Worm (Caenorhabditis elegans) whole organism, young adult: ENCODE data around the gene ubc-8.

Source experiments
- B0261.1 ChIP-seq: sonication (generic microtip); optimal IDR thresholded peaks from 2 replicates; lab custom pipeline; 2016; ENCODE audit warnings: mild to moderate bottlenecking, missing genetic modification characterization, moderate library complexity, missing compliant biosample characterization
- C17E4.6 ChIP-seq: fragments of 200-800 bp; sonication (Bioruptor generic); IDR thresholded peaks from 2 replicates; pipeline ENCODE4 v1.3.6; 2022; ENCODE audit warnings: missing genetic modification reagents, missing genetic modification characterization, missing compliant biosample characterization
- F55B11.4 ChIP-seq: sonication (generic microtip); optimal IDR thresholded peaks from 2 replicates; lab custom pipeline; 2016; ENCODE audit warnings: missing compliant biosample characterization, missing genetic modification characterization, borderline replicate concordance; ENCODE audit not compliant: insufficient read depth
- K11D2.4 ChIP-seq: fragments of 200-800 bp; sonication (Bioruptor generic); IDR thresholded peaks from 2 replicates; pipeline ENCODE4 v1.3.6; 2022; ENCODE audit warnings: missing genetic modification reagents, missing genetic modification characterization, missing compliant biosample characterization
- Y53F4B.3 ChIP-seq: fragments of 200-800 bp; sonication (Bioruptor generic); IDR thresholded peaks from 2 replicates; pipeline ENCODE4 v1.3.6; 2022; ENCODE audit warnings: missing genetic modification reagents, missing genetic modification characterization, missing compliant biosample characterization
- Y56A3A.18 ChIP-seq: fragments of 200-800 bp; sonication (Bioruptor generic); IDR thresholded peaks from 2 replicates; pipeline ENCODE4 v1.3.6; 2022; ENCODE audit warnings: missing genetic modification reagents, missing genetic modification characterization, missing compliant biosample characterization
- akir-1 ChIP-seq: fragments of 200-800 bp; sonication (Bioruptor generic); optimal IDR thresholded peaks from 2 replicates; lab custom pipeline; 2018; ENCODE audit warnings: mild to moderate bottlenecking, missing genetic modification characterization, moderate library complexity, missing compliant biosample characterization
- cebp-2 ChIP-seq: fragments of 200-800 bp; sonication (Bioruptor generic); IDR thresholded peaks from 2 replicates; pipeline ENCODE4 v1.3.6; 2022; ENCODE audit warnings: missing genetic modification characterization, missing compliant biosample characterization
- ceh-100 ChIP-seq: fragments of 200-800 bp; sonication (Bioruptor generic); IDR thresholded peaks from 2 replicates; pipeline ENCODE4 v1.3.6; 2022; ENCODE audit warnings: missing genetic modification reagents, missing genetic modification characterization, missing compliant biosample characterization
- ceh-79 ChIP-seq: sonication (generic microtip); optimal IDR thresholded peaks from 2 replicates; lab custom pipeline; 2017; ENCODE audit warnings: mild to moderate bottlenecking, missing genetic modification characterization, missing compliant biosample characterization
- die-1 ChIP-seq: sonication (generic microtip); optimal IDR thresholded peaks from 2 replicates; lab custom pipeline; 2016; ENCODE audit warnings: missing genotype, mild to moderate bottlenecking, missing genetic modification characterization, missing compliant biosample characterization
- dox-1 ChIP-seq: fragments of 200-800 bp; sonication (Bioruptor generic); IDR thresholded peaks from 2 replicates; pipeline ENCODE4 v1.3.6; 2022; ENCODE audit warnings: missing genetic modification reagents, missing genetic modification characterization, missing compliant biosample characterization
- efl-1 ChIP-seq: fragments of 150-350 bp; optimal IDR thresholded peaks from 2 replicates; lab custom pipeline; 2014; ENCODE audit warnings: missing biosample characterization, missing genetic modification reagents, missing genetic modification characterization
- egrh-3 ChIP-seq: fragments of 200-800 bp; sonication (Bioruptor generic); IDR thresholded peaks from 2 replicates; pipeline ENCODE4 v1.3.6; 2022; ENCODE audit warnings: missing genetic modification reagents, missing genetic modification characterization, missing compliant biosample characterization
- ekl-4 ChIP-seq: fragments of 200-800 bp; sonication (Bioruptor generic); IDR thresholded peaks from 2 replicates; pipeline ENCODE4 v1.3.6; 2022; ENCODE audit warnings: missing genetic modification reagents, missing genetic modification characterization, missing compliant biosample characterization
- gei-17 ChIP-seq: fragments of 200-800 bp; sonication (Bioruptor generic); optimal IDR thresholded peaks from 2 replicates; lab custom pipeline; 2018; ENCODE audit warnings: mild to moderate bottlenecking, missing genetic modification characterization, missing compliant biosample characterization
- hmg-1.2 ChIP-seq: fragments of 200-800 bp; sonication (Bioruptor generic); IDR thresholded peaks from 2 replicates; pipeline ENCODE4 v1.3.6; 2022; ENCODE audit warnings: missing genetic modification reagents, missing genetic modification characterization, missing compliant biosample characterization
- hsf-1 ChIP-seq: fragments of 200-800 bp; sonication (Bioruptor generic); IDR thresholded peaks from 2 replicates; pipeline ENCODE4 v1.3.6; 2022; ENCODE audit warnings: missing genetic modification reagents, missing genetic modification characterization, missing compliant biosample characterization
- lin-26 ChIP-seq: fragments of 200-800 bp; sonication (Bioruptor generic); IDR thresholded peaks from 2 replicates; pipeline ENCODE4 v1.3.6; 2022; ENCODE audit warnings: missing genetic modification reagents, missing genetic modification characterization, missing compliant biosample characterization
- lin-35 ChIP-seq, 3 experiments: fragments of 150-350 bp in 2 of 3; sonication (generic microtip) in 1 of 3; optimal IDR thresholded peaks; 2 replicates each; lab custom pipeline; 2014 to 2018; ENCODE audit warnings: missing biosample characterization in 3 of 3, missing genetic modification characterization in 3 of 3, missing genetic modification reagents in 3 of 3
- lir-1 ChIP-seq: fragments of 200-800 bp; sonication (Bioruptor generic); conservative IDR thresholded peaks from 2 replicates; pipeline ENCODE4 v1.3.6; 2022; ENCODE audit warnings: missing genetic modification reagents, missing genetic modification characterization, missing compliant biosample characterization
- lsl-1 ChIP-seq: fragments of 200-800 bp; sonication (Bioruptor generic); optimal IDR thresholded peaks from 2 replicates; lab custom pipeline; 2018; ENCODE audit warnings: mild to moderate bottlenecking, missing genetic modification characterization, moderate library complexity, missing compliant biosample characterization
- lsy-27 ChIP-seq: sonication (generic microtip); optimal IDR thresholded peaks from 2 replicates; lab custom pipeline; 2017; ENCODE audit warnings: missing genetic modification characterization, mild to moderate bottlenecking, missing compliant biosample characterization, antibody characterized with exemption, missing genotype, borderline replicate concordance; ENCODE audit not compliant: insufficient read depth
- madf-6 ChIP-seq: fragments of 200-800 bp; sonication (Bioruptor generic); IDR thresholded peaks from 2 replicates; pipeline ENCODE4 v1.3.6; 2022; ENCODE audit warnings: missing genetic modification reagents, missing genetic modification characterization, missing compliant biosample characterization
- mcd-1 ChIP-seq: fragments of 200-800 bp; sonication (Bioruptor generic); IDR thresholded peaks from 2 replicates; pipeline ENCODE4 v1.3.6; 2022; ENCODE audit warnings: missing genetic modification reagents, missing genetic modification characterization, missing compliant biosample characterization
- nfya-1 ChIP-seq: sonication (generic microtip); optimal IDR thresholded peaks from 2 replicates; lab custom pipeline; 2017; ENCODE audit warnings: antibody characterized with exemption, missing compliant biosample characterization, missing genetic modification characterization, borderline replicate concordance; ENCODE audit not compliant: insufficient read depth
- nfya-2 ChIP-seq: fragments of 200-800 bp; sonication (Bioruptor generic); IDR thresholded peaks from 2 replicates; pipeline ENCODE4 v1.3.6; 2022; ENCODE audit warnings: missing genetic modification reagents, missing genetic modification characterization, missing compliant biosample characterization
- nhr-120 ChIP-seq: fragments of 200-800 bp; sonication (Bioruptor generic); IDR thresholded peaks from 2 replicates; pipeline ENCODE4 v1.3.6; 2022; ENCODE audit warnings: missing genetic modification characterization, missing compliant biosample characterization
- nhr-80 ChIP-seq: sonication (generic microtip); optimal IDR thresholded peaks from 2 replicates; lab custom pipeline; 2016; ENCODE audit warnings: missing genetic modification characterization, missing compliant biosample characterization
- pbrm-1 ChIP-seq: fragments of 200-800 bp; sonication (Bioruptor generic); IDR thresholded peaks from 2 replicates; pipeline ENCODE4 v1.3.6; 2022; ENCODE audit warnings: missing genetic modification reagents, missing genetic modification characterization, missing compliant biosample characterization
- rpc-1 ChIP-seq, 2 experiments: fragments of 150-350 bp in 1 of 2; sonication (generic microtip) in 1 of 2; optimal IDR thresholded peaks; 2 replicates each; lab custom pipeline; 2014 to 2018; ENCODE audit warnings: missing biosample characterization in 1 of 2, missing genetic modification characterization in 1 of 2, missing genetic modification reagents in 1 of 2, missing genotype in 1 of 2
- snpc-4 ChIP-seq, 5 experiments: fragments of 150-350 bp in 1 of 5; sonication (generic microtip) in 4 of 5; optimal IDR thresholded peaks; 2 replicates each; lab custom pipeline; 2014 to 2018; ENCODE audit warnings: missing genetic modification characterization in 5 of 5, missing biosample characterization in 3 of 5, antibody characterized with exemption in 2 of 5, mild to moderate bottlenecking in 2 of 5, missing compliant biosample characterization in 2 of 5, missing genotype in 2 of 5, moderate library complexity in 2 of 5, missing genetic modification reagents in 1 of 5
- tbp1 ChIP-seq: fragments of 200-800 bp; sonication (Bioruptor generic); optimal IDR thresholded peaks from 2 replicates; lab custom pipeline; 2018; ENCODE audit warnings: mild to moderate bottlenecking, missing genetic modification characterization, missing compliant biosample characterization
- xnd-1 ChIP-seq: sonication (generic microtip); optimal IDR thresholded peaks from 2 replicates; lab custom pipeline; 2016; ENCODE audit warnings: missing genotype, missing genetic modification reagents, missing genetic modification characterization, missing compliant biosample characterization
- ztf-25 ChIP-seq: fragments of 200-800 bp; sonication (Bioruptor generic); IDR thresholded peaks from 2 replicates; pipeline ENCODE4 v1.3.6; 2022; ENCODE audit warnings: missing genetic modification reagents, missing genetic modification characterization, missing compliant biosample characterization
- ztf-28 ChIP-seq: fragments of 200-800 bp; sonication (Bioruptor generic); IDR thresholded peaks from 2 replicates; pipeline ENCODE4 v1.3.6; 2022; ENCODE audit warnings: missing genetic modification reagents, missing genetic modification characterization, missing compliant biosample characterization

The ubc-8 gene

DNA sequence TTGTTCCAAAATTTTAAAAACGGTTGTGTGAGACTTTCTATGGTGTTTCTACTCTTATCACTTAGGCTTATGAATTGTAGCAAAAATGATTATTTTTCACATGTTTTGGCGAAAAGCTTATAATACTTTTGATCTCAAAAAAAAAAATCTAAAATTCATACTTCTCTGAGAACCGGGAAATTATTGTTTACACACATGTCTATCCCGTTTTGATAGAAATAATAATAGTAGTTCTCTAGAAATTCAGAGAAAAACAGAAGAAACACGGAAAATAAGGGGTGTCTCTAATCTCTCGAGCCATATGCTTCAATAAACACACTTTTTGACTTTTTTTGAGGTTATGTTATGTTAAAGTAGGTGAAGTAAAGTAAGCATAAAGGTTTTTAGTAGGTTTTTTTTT lies 43.6 kb upstream of the ubc-8 start:
- TF ChIP-seq F55B11.4 = no peak
- no peak for TF ChIP-seq ekl-4 (GFP tag; lab: Robert Waterston, UW)
- no peak for TF ChIP-seq lin-35 (GFP tag; optimal IDR thresholded peaks at IDR 0.05; lab: Kevin White, UChicago)
- TF ChIP-seq efl-1 (GFP tag; lab: Kevin White, UChicago) = no peak
- no peak for TF ChIP-seq nfya-1 (tag; lab: Kevin White, UChicago)
- no peak for TF ChIP-seq nfya-2 (GFP tag; lab: Robert Waterston, UW)
- TF ChIP-seq egrh-3 = no peak
- TF ChIP-seq akir-1 (GFP tag; lab: Kevin White, UChicago) = no peak
- no peak for TF ChIP-seq madf-6 (GFP tag; lab: Robert Waterston, UW)
- TF ChIP-seq pbrm-1 (GFP tag; lab: Robert Waterston, UW) = no peak
- no peak for TF ChIP-seq gei-17
- TF ChIP-seq lir-1 (GFP tag; lab: Robert Waterston, UW) = no peak
- TF ChIP-seq nhr-80 = no peak
- no peak for TF ChIP-seq lsl-1 (GFP tag; lab: Kevin White, UChicago)

DNA sequence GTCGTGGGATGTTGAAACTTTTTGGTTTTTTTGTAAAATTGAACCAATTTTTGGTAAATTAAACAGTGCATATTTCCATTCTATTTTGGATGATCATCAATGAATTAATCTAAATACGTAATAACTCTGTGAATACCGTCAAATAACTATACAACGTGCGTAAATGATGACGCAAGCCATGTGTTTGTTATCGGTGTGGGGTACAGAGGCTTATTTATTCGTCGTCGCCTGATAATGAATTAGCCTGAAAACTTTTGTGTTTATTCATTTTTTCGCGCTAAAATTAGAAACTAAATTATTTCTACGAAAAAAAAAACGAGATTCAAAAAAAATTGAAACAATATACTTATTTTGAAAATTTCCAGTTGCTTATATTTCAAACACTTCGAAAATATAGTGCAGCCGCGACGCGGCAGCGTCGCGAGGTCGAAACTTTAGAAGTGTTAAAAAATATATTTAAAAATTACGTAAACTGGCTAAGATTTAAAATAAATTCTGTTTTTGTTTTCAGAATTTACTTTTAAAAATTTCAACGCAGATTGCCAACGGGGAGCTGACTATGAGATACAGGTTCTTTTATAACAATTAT lies 41.9 kb upstream of the ubc-8 start:
- no peak for TF ChIP-seq snpc-4 (GFP tag; optimal IDR thresholded peaks at IDR 0.05; lab: Kevin White, UChicago)
- no peak for TF ChIP-seq snpc-4 (tag; optimal IDR thresholded peaks at IDR 0.05; lab: Kevin White, UChicago)

DNA sequence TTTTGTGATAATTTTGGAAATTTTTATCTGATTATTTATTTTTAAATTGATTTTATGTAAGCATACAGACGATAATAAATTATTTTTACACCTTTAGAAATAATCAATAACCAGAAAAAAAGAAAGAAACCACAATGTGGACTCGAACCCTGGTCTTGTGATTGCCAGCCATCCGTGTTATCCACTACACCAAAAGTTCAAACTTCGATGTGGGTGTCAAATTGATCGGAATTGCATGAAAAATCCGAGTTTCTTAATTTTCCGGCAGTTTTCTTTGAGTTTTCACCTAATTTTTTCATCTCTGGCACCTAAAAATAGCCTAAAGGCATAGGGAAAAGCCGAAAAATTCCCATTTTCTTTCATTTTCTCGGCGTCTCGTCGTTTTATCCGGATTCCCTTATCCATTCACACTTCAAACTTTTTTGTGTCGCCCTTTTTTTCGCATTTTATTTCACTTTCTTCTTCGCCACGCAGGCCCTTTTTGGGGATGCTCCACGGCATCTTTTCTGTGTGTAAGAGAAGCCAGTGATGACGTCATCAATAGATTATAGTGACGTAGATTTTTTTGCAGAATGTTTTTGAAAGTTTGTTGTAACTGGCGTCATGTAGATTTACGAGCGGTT lies 40.5 kb upstream of the ubc-8 start:
- no peak for TF ChIP-seq cebp-2 (GFP tag; lab: Robert Waterston, UW)
- TF ChIP-seq rpc-1 (optimal IDR thresholded peaks at IDR 0.05; lab: Kevin White, UChicago) = peak; percentile 35
- peak; percentile 70 for TF ChIP-seq rpc-1 (tag; optimal IDR thresholded peaks at IDR 0.05; lab: Kevin White, UChicago)
- no peak for TF ChIP-seq nhr-80
- TF ChIP-seq B0261.1 (tag; lab: Kevin White, UChicago) = peak; percentile 40
- peak; percentile 80 for TF ChIP-seq tbp1 (GFP tag; lab: Kevin White, UChicago)
- peak; percentile 3 for TF ChIP-seq die-1 (tag; lab: Kevin White, UChicago)

DNA sequence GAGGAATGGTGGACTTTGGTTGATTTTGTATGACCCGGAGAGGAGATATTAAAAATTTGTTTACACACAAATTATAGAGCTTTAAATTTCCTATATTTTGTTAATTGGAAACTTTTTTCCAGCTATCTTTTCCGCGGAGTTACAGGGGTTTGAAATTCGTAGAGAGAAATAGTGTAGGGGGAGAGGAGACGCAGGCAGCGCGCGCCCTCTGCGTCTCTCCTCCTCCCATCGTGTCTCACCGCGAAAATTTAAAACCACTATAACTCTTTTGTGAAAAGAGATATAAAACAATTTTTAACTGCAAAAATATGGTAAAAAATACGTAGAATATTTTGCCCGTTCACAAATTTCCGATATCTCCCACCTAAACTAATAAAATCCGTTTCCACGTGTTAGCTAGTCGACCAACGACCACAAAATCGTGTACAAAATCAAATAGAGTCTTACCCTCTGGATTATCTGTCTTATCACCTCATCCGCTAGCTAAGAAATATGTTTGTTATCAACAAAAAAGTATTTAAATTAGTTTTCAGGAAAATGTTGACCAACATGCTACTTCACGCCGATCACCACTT lies 35.5 kb upstream of the ubc-8 start, which contains the start of gene nhr-277:
nhr-277 (plus strand) TSS at position 525 of the 575 bp plus-strand sequence.
- TF ChIP-seq ceh-79 (tag; lab: Kevin White, UChicago) = no peak
- peak; percentile 94 for TF ChIP-seq hmg-1.2 (GFP tag; lab: Robert Waterston, UW)
- no peak for TF ChIP-seq lsy-27 (tag; lab: Kevin White, UChicago)
- no peak for TF ChIP-seq xnd-1 (tag; lab: Kevin White, UChicago)

DNA sequence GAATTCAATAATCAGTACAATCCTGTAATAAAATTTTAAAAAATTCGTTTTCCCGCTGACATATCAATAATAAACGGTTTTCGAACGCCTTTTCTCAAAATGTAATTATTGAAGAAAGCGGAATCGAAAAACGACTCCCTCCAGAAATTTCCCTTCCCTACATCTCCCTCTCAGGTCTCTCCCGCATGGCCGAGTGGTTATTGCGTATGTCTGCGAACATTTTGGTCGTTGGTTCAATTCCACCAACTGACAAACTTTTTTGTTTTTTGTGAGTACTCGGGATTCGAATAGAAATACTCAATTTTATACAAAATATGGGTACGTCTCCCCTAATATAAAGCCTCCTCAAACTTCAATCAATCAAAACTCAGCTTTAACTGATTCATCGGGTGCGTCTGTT lies 33.0 kb upstream of the ubc-8 start:
- TF ChIP-seq dox-1 (peak; percentile 82), cebp-2 (GFP tag; lab: Robert Waterston, UW) (peak; percentile 49; the same call in 1 of the 2 replicates), ceh-100 (GFP tag; lab: Robert Waterston, UW) (peak; percentile 59), Y53F4B.3 (GFP tag; lab: Robert Waterston, UW) (peak; percentile 28; the same call in 1 of the 2 replicates), Y56A3A.18 (GFP tag; lab: Robert Waterston, UW) (peak; percentile 84), hmg-1.2 (GFP tag; lab: Robert Waterston, UW) (peak; percentile 79), die-1 (tag; lab: Kevin White, UChicago) (peak; percentile 6), pbrm-1 (GFP tag; lab: Robert Waterston, UW) (peak; percentile 71), mcd-1 (GFP tag; lab: Robert Waterston, UW) (peak; percentile 65), nhr-120 (GFP tag; lab: Robert Waterston, UW) (0 out of 2 replicates have a peak, but pooled peaks have one; percentile 75), C17E4.6 (GFP tag; lab: Robert Waterston, UW) (0 out of 2 replicates have a peak, but pooled peaks have one; percentile 69), K11D2.4 (GFP tag; lab: Robert Waterston, UW) (0 out of 2 replicates have a peak, but pooled peaks have one; percentile 22), rpc-1 (optimal IDR thresholded peaks at IDR 0.05; lab: Kevin White, UChicago) (peak; percentile 13), rpc-1 (tag; optimal IDR thresholded peaks at IDR 0.05; lab: Kevin White, UChicago) (peak; percentile 14), lin-26 (GFP tag; lab: Robert Waterston, UW) (peak; percentile 97), ztf-28 (GFP tag; lab: Robert Waterston, UW) (peak; percentile 72), hsf-1 (GFP tag; lab: Robert Waterston, UW) (0 out of 2 replicates have a peak, but pooled peaks have one; percentile 57), ztf-25 (GFP tag; lab: Robert Waterston, UW) (peak; percentile 89; the same call in 1 of the 2 replicates), nfya-2 (GFP tag; lab: Robert Waterston, UW) (0 out of 2 replicates have a peak, but pooled peaks have one; percentile 60), ekl-4 (GFP tag; lab: Robert Waterston, UW) (peak; percentile 60; the same call in 1 of the 2 replicates)
